Worm (Caenorhabditis elegans): ENCODE measurements around the gene ZK697.8.

The ZK697.8 gene

ce11 chrV:1779136-1779535 lies 30.2 kb upstream of the ZK697.8 start, which contains the start of gene F36H9.4:
F36H9.4 (minus strand) TSS chrV:1779236.
- TF ChIP-seq ceh-82 (tag; optimal IDR thresholded peaks at IDR 0.05) (no peak), F37D6.2 (tag; optimal IDR thresholded peaks at IDR 0.05) (no peak), ctbp-1 (GFP tag; IDR thresholded peaks at IDR 0.05) (no peak), ceh-28 (tag; optimal IDR thresholded peaks at IDR 0.05) (no peak), lin-1 (GFP tag; IDR thresholded peaks at IDR 0.05) (no peak), ceh-20 (GFP tag; IDR thresholded peaks at IDR 0.05) (no peak), nhr-111 (GFP tag; optimal IDR thresholded peaks at IDR 0.05) (no peak), nhr-48 (tag; optimal IDR thresholded peaks at IDR 0.05) (no peak), snpc-1.2 (GFP tag; IDR thresholded peaks at IDR 0.05) (no peak), F49E8.2 (tag; optimal IDR thresholded peaks at IDR 0.05; ENCODE audit: borderline replicate concordance) (no peak), mxl-2 (GFP tag; conservative IDR thresholded peaks at IDR 0.05) (no peak)

ce11 chrV:1774874-1775589 lies 26.1 kb upstream of the ZK697.8 start, which contains the start of gene F36H9.7:
F36H9.7 (minus strand) TSS chrV:1774924.
- TF ChIP-seq nhr-102 (tag; optimal IDR thresholded peaks at IDR 0.05) (no peak), unc-62 (GFP tag; optimal IDR thresholded peaks at IDR 0.05 in 1 of 2) (no peak), unc-62 (tag; optimal IDR thresholded peaks at IDR 0.05) (no peak), fkh-10 (GFP tag; optimal IDR thresholded peaks at IDR 0.05) (no peak), zfp-2 (tag; optimal IDR thresholded peaks at IDR 0.05) (no peak), ceh-32 (tag; optimal IDR thresholded peaks at IDR 0.05; ENCODE audit: poor library complexity) (no peak), jun-1 (tag; optimal IDR thresholded peaks at IDR 0.05) (no peak), lir-3 (tag; optimal IDR thresholded peaks at IDR 0.05) (no peak), pha-4 (GFP tag; IDR thresholded peaks at IDR 0.05) (no peak), pha-4 (tag; optimal IDR thresholded peaks at IDR 0.05) (no peak), T20F7.1 (GFP tag; optimal IDR thresholded peaks at IDR 0.05) (no peak), lin-39 (tag; optimal IDR thresholded peaks at IDR 0.05) (no peak), fos-1 (tag; optimal IDR thresholded peaks at IDR 0.05) (no peak), lin-29 (GFP tag; IDR thresholded peaks at IDR 0.05) (no peak), dmd-8 (GFP tag; IDR thresholded peaks at IDR 0.05) (no peak)

ce11 chrV:1773120-1773519 lies 24.2 kb upstream of the ZK697.8 start:
- TF ChIP-seq nhr-42 (GFP tag; IDR thresholded peaks at IDR 0.05) (no peak), pha-4 (GFP tag; IDR thresholded peaks at IDR 0.05) (no peak), pha-4 (tag; optimal IDR thresholded peaks at IDR 0.05) (no peak), hlh-30 (tag; optimal IDR thresholded peaks at IDR 0.05; ENCODE audit: insufficient read depth) (peak; percentile 18), lin-29 (GFP tag; IDR thresholded peaks at IDR 0.05) (no peak), ceh-28 (tag; optimal IDR thresholded peaks at IDR 0.05) (no peak), daf-16 (GFP tag; optimal IDR thresholded peaks at IDR 0.05) (no peak), daf-16 (tag; optimal IDR thresholded peaks at IDR 0.05) (no peak), jun-1 (tag; optimal IDR thresholded peaks at IDR 0.05) (no peak), egl-43 (GFP tag; IDR thresholded peaks at IDR 0.05) (no peak), lsy-2 (tag; optimal IDR thresholded peaks at IDR 0.05) (peak in 1 of 2 experiments; percentile 14), ztf-11 (tag; optimal IDR thresholded peaks at IDR 0.05) (no peak), zfp-2 (tag; optimal IDR thresholded peaks at IDR 0.05) (no peak), mes-2 (tag; optimal IDR thresholded peaks at IDR 0.05; ENCODE audit: poor library complexity, severe bottlenecking) (peak; percentile 18), hlh-11 (tag; optimal IDR thresholded peaks at IDR 0.05) (no peak), ceh-20 (GFP tag; IDR thresholded peaks at IDR 0.05) (no peak), mxl-2 (GFP tag; conservative IDR thresholded peaks at IDR 0.05) (no peak), daf-8 (GFP tag; IDR thresholded peaks at IDR 0.05) (no peak), nhr-28 (tag; optimal IDR thresholded peaks at IDR 0.05) (no peak), mdt-29 (GFP tag; IDR thresholded peaks at IDR 0.05) (no peak), nhr-25 (tag; optimal IDR thresholded peaks at IDR 0.05; ENCODE audit: borderline replicate concordance, insufficient read depth) (no peak), dve-1 (tag; optimal IDR thresholded peaks at IDR 0.05; ENCODE audit: insufficient read depth) (peak; percentile 3), Y75B8A.6 (GFP tag; IDR thresholded peaks at IDR 0.05) (no peak), aha-1 (tag) (peak; percentile 39), tra-1 (GFP tag; IDR thresholded peaks at IDR 0.05) (no peak), set-16 (GFP tag; IDR thresholded peaks at IDR 0.05) (no peak), ceh-82 (tag; optimal IDR thresholded peaks at IDR 0.05) (no peak), saeg-2 (GFP tag; IDR thresholded peaks at IDR 0.05) (no peak), sdz-12 (GFP tag; optimal IDR thresholded peaks at IDR 0.05) (no peak), nhr-41 (GFP tag; IDR thresholded peaks at IDR 0.05) (no peak)

All from whole organism, L4 larva.